Fruit fly (Drosophila melanogaster) whole organism, embryonic: ENCODE results near the gene Psn.

ENCODE experiments used
- Atf6 ChIP-seq: fragments of 200-800 bp; sonication (Bioruptor generic); IDR thresholded peaks from 2 replicates; pipeline ENCODE4 v1.3.6; 2022; ENCODE audit warnings: missing biosample characterization, missing genetic modification characterization
- BEAF-32 ChIP-seq: fragments of 200-800 bp; sonication (Bioruptor generic); optimal IDR thresholded peaks from 3 replicates; lab custom pipeline; 2017; ENCODE audit warnings: missing biosample characterization, missing genetic modification characterization, mild to moderate bottlenecking, moderate library complexity, missing genetic modification reagents
- Bgb ChIP-seq: fragments of 200-800 bp; sonication (Bioruptor generic); IDR thresholded peaks from 2 replicates; pipeline ENCODE4 v1.3.6; 2022; ENCODE audit warnings: missing biosample characterization, missing genetic modification characterization; ENCODE audit not compliant: partially characterized antibody
- CG10267 ChIP-seq: fragments of 200-800 bp; sonication (Bioruptor generic); optimal IDR thresholded peaks from 2 replicates; lab custom pipeline; 2018; ENCODE audit warnings: missing biosample characterization, mild to moderate bottlenecking, missing genetic modification characterization, moderate library complexity
- CG10274 ChIP-seq: fragments of 200-800 bp; sonication (Bioruptor generic); optimal IDR thresholded peaks from 3 replicates; lab custom pipeline; 2017; ENCODE audit warnings: missing biosample characterization, mild to moderate bottlenecking, missing genetic modification characterization
- CG13424 ChIP-seq: fragments of 200-800 bp; sonication (Bioruptor generic); optimal IDR thresholded peaks from 2 replicates; lab custom pipeline; 2019; ENCODE audit warnings: missing biosample characterization, mild to moderate bottlenecking, missing genetic modification characterization, moderate library complexity
- CG1602 ChIP-seq: fragments of 200-800 bp; sonication (Bioruptor generic); optimal IDR thresholded peaks from 3 replicates; lab custom pipeline; 2016; ENCODE audit warnings: missing biosample characterization, missing genetic modification characterization
- CG1647 ChIP-seq: fragments of 200-800 bp; sonication (Bioruptor generic); optimal IDR thresholded peaks from 3 replicates; lab custom pipeline; 2016; ENCODE audit warnings: missing biosample characterization, missing genetic modification characterization
- CG17186 ChIP-seq: fragments of 200-800 bp; sonication (Bioruptor generic); optimal IDR thresholded peaks from 3 replicates; lab custom pipeline; 2017; ENCODE audit warnings: missing biosample characterization, missing genetic modification reagents, missing genetic modification characterization
- CG17829 ChIP-seq: fragments of 200-800 bp; optimal IDR thresholded peaks from 2 replicates; lab custom pipeline; 2019; ENCODE audit warnings: missing biosample characterization, mild to moderate bottlenecking, missing genetic modification characterization, moderate library complexity
- CG1792 ChIP-seq: fragments of 200-800 bp; sonication (Bioruptor generic); optimal IDR thresholded peaks from 2 replicates; lab custom pipeline; 2016; ENCODE audit warnings: missing biosample characterization, missing genetic modification characterization
- CG18011 ChIP-seq: fragments of 200-800 bp; sonication (Bioruptor generic); optimal IDR thresholded peaks from 2 replicates; lab custom pipeline; 2017; ENCODE audit warnings: missing biosample characterization, missing genetic modification characterization, mild to moderate bottlenecking, moderate library complexity, missing genotype
- CG2712 ChIP-seq: fragments of 200-800 bp; optimal IDR thresholded peaks from 3 replicates; lab custom pipeline; 2019; ENCODE audit warnings: missing biosample characterization, mild to moderate bottlenecking, missing genetic modification characterization, moderate library complexity
- CG34376 ChIP-seq: fragments of 200-800 bp; sonication (Bioruptor generic); optimal IDR thresholded peaks from 2 replicates; lab custom pipeline; 2018; ENCODE audit warnings: missing biosample characterization, mild to moderate bottlenecking, missing genetic modification characterization
- CG8924 ChIP-seq: fragments of 200-800 bp; optimal IDR thresholded peaks from 3 replicates; lab custom pipeline; 2019; ENCODE audit warnings: missing biosample characterization, mild to moderate bottlenecking, missing genetic modification characterization, moderate library complexity
- Dbx ChIP-seq: fragments of 200-800 bp; sonication (Bioruptor generic); IDR thresholded peaks from 3 replicates; pipeline ENCODE4 v1.3.6; 2022; ENCODE audit warnings: missing biosample characterization, missing genetic modification characterization
- Dref ChIP-seq: fragments of 200-800 bp; sonication (Bioruptor generic); IDR thresholded peaks from 2 replicates; pipeline ENCODE4 v1.3.6; 2022; ENCODE audit warnings: missing biosample characterization, missing genetic modification characterization
- E2f2 ChIP-seq: fragments of 200-800 bp; sonication (Bioruptor generic); IDR thresholded peaks from 2 replicates; pipeline ENCODE4 v1.3.6; 2022; ENCODE audit warnings: missing biosample characterization, missing genetic modification characterization
- Ets97D ChIP-seq: fragments of 200-800 bp; sonication (Bioruptor generic); optimal IDR thresholded peaks from 3 replicates; lab custom pipeline; 2016; ENCODE audit warnings: missing biosample characterization, missing genetic modification characterization
- HmgZ ChIP-seq: fragments of 200-800 bp; sonication (Bioruptor generic); optimal IDR thresholded peaks from 2 replicates; lab custom pipeline; 2018; ENCODE audit warnings: missing biosample characterization, mild to moderate bottlenecking, missing genetic modification characterization
- MBD-R2 ChIP-seq: fragments of 200-800 bp; sonication (Bioruptor generic); IDR thresholded peaks from 2 replicates; pipeline ENCODE4 v1.3.6; 2022; ENCODE audit warnings: missing biosample characterization, missing genetic modification characterization
- Pdp1 ChIP-seq, 2 experiments: fragments of 200-800 bp; sonication (Bioruptor generic); optimal IDR thresholded peaks; 3 replicates each; lab custom pipeline; 2016; ENCODE audit warnings: missing biosample characterization in 2 of 2, missing genetic modification characterization in 2 of 2, mild to moderate bottlenecking in 1 of 2, moderate library complexity in 1 of 2
- Sin3A ChIP-seq: fragments of >200 bp; optimal IDR thresholded peaks from 2 replicates; lab custom pipeline; 2018
- Sry-δ ChIP-seq: fragments of 200-800 bp; sonication (Bioruptor generic); optimal IDR thresholded peaks from 2 replicates; lab custom pipeline; 2016; ENCODE audit warnings: missing biosample characterization, missing genetic modification characterization
- Taf1 ChIP-seq: fragments of 200-800 bp; sonication (Bioruptor generic); IDR thresholded peaks from 2 replicates; pipeline ENCODE4 v1.3.6; 2022; ENCODE audit warnings: missing biosample characterization, missing genetic modification characterization
- amos ChIP-seq: fragments of 200-800 bp; sonication (Bioruptor generic); IDR thresholded peaks from 2 replicates; pipeline ENCODE4 v1.3.6; 2022; ENCODE audit warnings: missing biosample characterization, missing genetic modification characterization; ENCODE audit not compliant: partially characterized antibody
- bbx ChIP-seq: fragments of 200-800 bp; sonication (Bioruptor generic); IDR thresholded peaks from 2 replicates; pipeline ENCODE4 v1.3.6; 2022; ENCODE audit warnings: missing biosample characterization, missing genetic modification characterization; ENCODE audit not compliant: partially characterized antibody
- cad ChIP-seq: fragments of >200 bp; optimal IDR thresholded peaks from 2 replicates; lab custom pipeline; 2017; ENCODE audit warnings: missing biosample characterization, missing genetic modification characterization
- chinmo ChIP-seq: fragments of 200-800 bp; sonication (Bioruptor generic); IDR thresholded peaks from 4 replicates; pipeline ENCODE4 v1.3.6; 2022; ENCODE audit warnings: missing biosample characterization, missing genetic modification characterization; ENCODE audit not compliant: partially characterized antibody
- emc ChIP-seq: fragments of 200-800 bp; sonication (Bioruptor generic); optimal IDR thresholded peaks from 2 replicates; lab custom pipeline; 2016; ENCODE audit warnings: missing biosample characterization, missing genetic modification characterization
- en ChIP-seq: fragments of 200-800 bp; sonication (Bioruptor generic); optimal IDR thresholded peaks from 2 replicates; lab custom pipeline; 2016; ENCODE audit warnings: missing biosample characterization, missing genetic modification characterization
- eve ChIP-seq, 2 experiments: fragments of >200 bp; optimal IDR thresholded peaks; 2 replicates each; lab custom pipeline; 2017; ENCODE audit warnings: missing biosample characterization in 2 of 2, missing genetic modification characterization in 2 of 2
- fd102C ChIP-seq: fragments of 200-800 bp; sonication (Bioruptor generic); optimal IDR thresholded peaks from 2 replicates; lab custom pipeline; 2018; ENCODE audit warnings: missing biosample characterization, mild to moderate bottlenecking, missing genetic modification characterization, moderate library complexity
- gfzf ChIP-seq: fragments of 200-800 bp; sonication (Bioruptor generic); optimal IDR thresholded peaks from 2 replicates; lab custom pipeline; 2016; ENCODE audit warnings: missing biosample characterization, mild to moderate bottlenecking, missing genetic modification characterization, moderate library complexity
- hbn ChIP-seq: fragments of 200-800 bp; sonication (Bioruptor generic); IDR thresholded peaks from 2 replicates; pipeline ENCODE4 v1.3.6; 2022; ENCODE audit warnings: missing biosample characterization, missing genetic modification characterization; ENCODE audit not compliant: partially characterized antibody
- ind ChIP-seq: fragments of 200-800 bp; sonication (Bioruptor generic); optimal IDR thresholded peaks from 3 replicates; lab custom pipeline; 2016; ENCODE audit warnings: missing biosample characterization, missing genetic modification characterization
- insv ChIP-seq, 2 experiments: fragments of 200-800 bp; sonication (Bioruptor generic); optimal IDR thresholded peaks; 3 replicates each; lab custom pipeline; 2016 to 2018; ENCODE audit warnings: missing biosample characterization in 2 of 2, missing genetic modification characterization in 2 of 2
- nom ChIP-seq: fragments of 200-800 bp; sonication (Bioruptor generic); optimal IDR thresholded peaks from 2 replicates; lab custom pipeline; 2017; ENCODE audit warnings: missing biosample characterization, missing genetic modification characterization, mild to moderate bottlenecking, moderate library complexity, missing genetic modification reagents
- pb ChIP-seq: fragments of 200-800 bp; sonication (Bioruptor generic); optimal IDR thresholded peaks from 3 replicates; lab custom pipeline; 2016; ENCODE audit warnings: missing biosample characterization, missing genetic modification characterization
- pho ChIP-seq: fragments of 200-800 bp; sonication (Bioruptor generic); optimal IDR thresholded peaks from 2 replicates; lab custom pipeline; 2016; ENCODE audit warnings: missing biosample characterization, missing genetic modification characterization
- sc ChIP-seq, 3 experiments: fragments of >200 bp in 2 of 3; fragments of 200-800 bp in 1 of 3; sonication (Bioruptor generic) in 1 of 3; optimal IDR thresholded peaks; 2 replicates in 2 of 3; 3 replicates in 1 of 3; lab custom pipeline; 2017; ENCODE audit warnings: mild to moderate bottlenecking in 1 of 3, missing biosample characterization in 1 of 3, missing genetic modification characterization in 1 of 3, missing genetic modification reagents in 1 of 3
- sd ChIP-seq: fragments of 200-800 bp; sonication (Bioruptor generic); optimal IDR thresholded peaks from 3 replicates; lab custom pipeline; 2018; ENCODE audit warnings: missing biosample characterization, mild to moderate bottlenecking, missing genetic modification characterization, moderate library complexity
- sens ChIP-seq: fragments of 200-800 bp; sonication (Bioruptor generic); peaks from one replicate; lab custom pipeline; 2016; ENCODE audit warnings: missing biosample characterization, missing genetic modification characterization
- sug ChIP-seq: fragments of 200-800 bp; optimal IDR thresholded peaks from 2 replicates; lab custom pipeline; 2019; ENCODE audit warnings: missing biosample characterization, mild to moderate bottlenecking, missing genetic modification characterization, moderate library complexity
- tgo ChIP-seq: fragments of 200-800 bp; sonication (Bioruptor generic); IDR thresholded peaks from 3 replicates; pipeline ENCODE4 v1.3.6; 2022; ENCODE audit warnings: missing biosample characterization, missing genetic modification characterization
- trem ChIP-seq: fragments of 200-800 bp; optimal IDR thresholded peaks from 3 replicates; lab custom pipeline; 2019; ENCODE audit warnings: missing biosample characterization, mild to moderate bottlenecking, missing genetic modification characterization, moderate library complexity
- wek ChIP-seq: fragments of 200-800 bp; sonication (Bioruptor generic); optimal IDR thresholded peaks from 3 replicates; lab custom pipeline; 2018; ENCODE audit warnings: missing biosample characterization, mild to moderate bottlenecking, missing genetic modification characterization, moderate library complexity
- zfh1 ChIP-seq: fragments of 200-800 bp; sonication (Bioruptor generic); IDR thresholded peaks from 3 replicates; pipeline ENCODE4 v1.3.6; 2022; ENCODE audit warnings: missing biosample characterization, missing genetic modification characterization

The Psn gene

DNA sequence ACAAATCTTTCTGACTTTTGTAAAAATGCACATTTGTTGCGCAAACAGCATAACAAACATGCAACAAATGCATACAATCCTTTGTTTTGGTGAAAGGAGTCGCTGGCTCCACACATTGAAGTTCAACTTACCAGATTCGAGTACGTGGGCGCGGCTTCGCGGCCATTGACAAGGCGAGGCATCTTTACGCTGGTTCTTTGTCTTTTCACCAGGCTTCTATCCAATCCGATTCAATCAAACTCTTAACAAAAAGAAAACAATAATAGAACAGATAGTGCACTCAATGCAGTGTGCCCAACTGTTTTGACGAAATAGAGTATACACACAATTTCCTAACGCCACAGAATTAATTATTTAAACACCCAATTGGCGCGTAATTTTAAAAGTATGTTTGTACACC is 2.1 kb upstream of the Psn start, which contains the start of gene CG5262 (continued):
- TF ChIP-seq BEAF-32 (peak; percentile 39), Sry-δ (peak; percentile 57), nom (GFP tag; lab: Kevin White, UChicago) (peak; percentile 60), MBD-R2 (GFP tag; lab: Robert Waterston, UW) (peak; percentile 64), CG2712 (peak; percentile 30), tgo (GFP tag; lab: Robert Waterston, UW) (no peak), CG13424 (tag; lab: Kevin White, UChicago) (no peak), zfh1 (GFP tag; lab: Robert Waterston, UW) (no peak), insv (GFP tag; optimal IDR thresholded peaks at IDR 0.05; lab: Kevin White, UChicago) (no peak), emc (GFP tag; lab: Kevin White, UChicago) (no peak), pho (no peak), CG17186 (GFP tag; lab: Kevin White, UChicago) (peak; percentile 21), CG1792 (GFP tag; lab: Kevin White, UChicago) (no peak), amos (GFP tag; lab: Robert Waterston, UW) (no peak), Pdp1 (GFP tag; optimal IDR thresholded peaks at IDR 0.05; lab: Kevin White, UChicago) (peak in 1 of 2 experiments; percentile 55), Dbx (no peak), CG8924 (tag; lab: Kevin White, UChicago) (no peak), CG17829 (tag; lab: Kevin White, UChicago) (no peak), ind (GFP tag; lab: Kevin White, UChicago) (no peak), chinmo (no peak), gfzf (peak; percentile 91), Ets97D (GFP tag; lab: Kevin White, UChicago) (no peak), CG1647 (GFP tag; lab: Kevin White, UChicago) (no peak)

DNA sequence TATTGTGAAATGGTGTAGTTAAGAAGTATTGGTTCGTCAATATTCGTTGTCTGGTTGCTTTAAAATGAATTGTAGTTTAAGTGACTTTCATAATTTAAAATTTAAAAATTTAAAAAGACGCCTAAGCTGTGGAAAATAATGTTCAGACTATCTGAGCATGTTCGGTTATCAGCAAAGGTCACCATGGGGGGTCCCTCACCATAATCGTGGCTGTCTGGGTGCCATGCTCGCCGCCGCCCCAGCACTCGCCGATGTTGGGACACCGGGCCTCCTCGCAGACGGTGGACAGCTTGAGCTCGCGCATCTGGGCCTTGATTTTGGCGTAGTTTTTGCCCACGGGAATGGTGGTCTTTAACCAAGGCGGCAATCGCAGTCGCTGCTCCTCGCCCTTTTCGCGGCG is 649 bp upstream of the Psn start:
- TF ChIP-seq hbn (GFP tag; lab: Robert Waterston, UW) (no peak), cad (GFP tag; lab: Kevin White, UChicago) (no peak), Bgb (GFP tag; lab: Robert Waterston, UW) (peak; percentile 13), sc (optimal IDR thresholded peaks at IDR 0.05; lab: Kevin White, UChicago) (no peak), sc (GFP tag; optimal IDR thresholded peaks at IDR 0.05; lab: Kevin White, UChicago) (no peak), E2f2 (GFP tag; lab: Robert Waterston, UW) (no peak), en (GFP tag; lab: Kevin White, UChicago) (no peak), CG1602 (GFP tag; lab: Kevin White, UChicago) (no peak), CG8924 (tag; lab: Kevin White, UChicago) (no peak), CG34376 (GFP tag; lab: Kevin White, UChicago) (no peak), Sin3A (lab: Kevin White, UChicago) (no peak), CG10274 (GFP tag; lab: Kevin White, UChicago) (no peak), Atf6 (GFP tag; lab: Robert Waterston, UW) (no peak), eve (GFP tag; optimal IDR thresholded peaks at IDR 0.05; lab: Kevin White, UChicago) (no peak), sug (tag; lab: Kevin White, UChicago) (peak; percentile 99), wek (no peak)

DNA sequence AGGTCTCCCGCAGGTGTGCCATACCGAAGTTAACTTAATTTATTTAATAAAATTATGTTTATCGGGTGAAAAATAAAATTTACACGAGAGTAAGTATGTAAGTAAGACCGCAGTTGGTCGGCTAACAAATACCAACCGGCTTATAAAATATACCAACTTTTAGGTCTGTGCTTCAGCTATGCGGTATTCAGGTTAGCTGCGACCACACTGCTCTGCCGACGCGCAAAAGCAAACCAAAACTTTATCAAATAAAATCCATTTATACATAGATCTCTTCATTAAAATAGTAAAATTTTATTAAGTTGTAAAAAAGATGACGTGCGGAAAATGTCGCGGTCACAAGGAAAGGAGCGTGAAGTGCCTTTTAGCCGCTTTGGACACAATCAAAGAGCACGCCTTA is 3.8 kb downstream of the Psn start, which contains the start of the genes mRpL15 and CtIP:
Gene mRpL15 (minus strand): TSS at position 141 of the 400 bp plus-strand sequence.
Gene CtIP (plus strand): TSS at position 182 of the 400 bp plus-strand sequence.
- TF ChIP-seq CG10267 (peak; percentile 26), sens (GFP tag; lab: Kevin White, UChicago) (peak; percentile 33), HmgZ (tag; lab: Kevin White, UChicago) (peak; percentile 15), Bgb (GFP tag; lab: Robert Waterston, UW) (peak; percentile 39; the same call in 1 of the 2 replicates), CG18011 (GFP tag; lab: Kevin White, UChicago) (no peak), Dref (GFP tag; lab: Robert Waterston, UW) (peak; percentile 35; the same call in 1 of the 2 replicates), trem (tag; lab: Kevin White, UChicago) (peak; percentile 53), sd (tag; lab: Kevin White, UChicago) (peak; percentile 53), fd102C (GFP tag; lab: Kevin White, UChicago) (no peak), bbx (peak; percentile 55), Taf1 (no peak), Pdp1 (GFP tag; optimal IDR thresholded peaks at IDR 0.05; lab: Kevin White, UChicago) (peak in 1 of 2 experiments; percentile 29), pb (GFP tag; lab: Kevin White, UChicago) (no peak), amos (GFP tag; lab: Robert Waterston, UW) (peak; percentile 36; the same call in 1 of the 2 replicates), CG17829 (tag; lab: Kevin White, UChicago) (peak; percentile 24)
